Worm (Caenorhabditis elegans): ENCODE data around the gene ttbk-8.2.

ttbk-8.2 gene

DNA sequence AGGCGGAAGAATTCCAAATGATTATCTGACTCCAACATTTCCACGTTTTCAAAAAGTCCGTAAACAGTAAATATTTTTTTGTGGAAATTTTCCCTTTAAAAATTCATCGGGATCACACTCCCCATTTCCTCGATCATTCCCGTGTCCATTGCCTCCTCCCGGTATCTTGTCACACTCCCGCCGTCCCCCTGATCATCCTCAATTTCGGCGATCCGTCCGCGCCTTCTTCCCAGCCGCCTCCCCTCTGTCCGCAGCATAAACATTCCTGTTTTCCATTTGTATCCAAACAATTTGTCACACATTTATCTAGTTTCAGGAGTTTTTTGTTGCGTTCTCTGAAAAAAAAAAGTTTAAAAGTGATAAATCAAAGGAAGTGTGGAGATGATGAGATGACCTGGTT lies 38.8 kb upstream of the ttbk-8.2 start:
- TF ChIP-seq F13H6.1 (tag; optimal IDR thresholded peaks at IDR 0.05) (peak; percentile 2), elt-1 (tag; optimal IDR thresholded peaks at IDR 0.05) (no peak), gmeb-1 (tag; optimal IDR thresholded peaks at IDR 0.05) (peak; percentile 0), dmd-4 (tag; optimal IDR thresholded peaks at IDR 0.05) (no peak), egl-27 (tag; optimal IDR thresholded peaks at IDR 0.05) (no peak), ztf-1 (GFP tag; conservative IDR thresholded peaks at IDR 0.05) (no peak), unc-55 (GFP tag; optimal IDR thresholded peaks at IDR 0.05) (no peak)

ce11 chrIV:5593804-5594214 lies 37.9 kb upstream of the ttbk-8.2 start:
- TF ChIP-seq unc-55 (GFP tag; optimal IDR thresholded peaks at IDR 0.05) (peak; percentile 7), elt-1 (tag; optimal IDR thresholded peaks at IDR 0.05) (no peak), snpc-4 (tag; optimal IDR thresholded peaks at IDR 0.05) (no peak), F13H6.1 (tag; optimal IDR thresholded peaks at IDR 0.05) (peak; percentile 95), blmp-1 (tag; optimal IDR thresholded peaks at IDR 0.05; ENCODE audit: insufficient read depth) (peak; percentile 68), mdl-1 (tag; optimal IDR thresholded peaks at IDR 0.05) (peak in 1 of 2 experiments; percentile 60), nhr-129 (tag; optimal IDR thresholded peaks at IDR 0.05) (peak; percentile 96), nhr-21 (tag; optimal IDR thresholded peaks at IDR 0.05) (peak; percentile 19), lin-13 (GFP tag; optimal IDR thresholded peaks at IDR 0.05) (peak; percentile 61), lsy-2 (tag; optimal IDR thresholded peaks at IDR 0.05) (peak in 1 of 2 experiments; percentile 82), egl-27 (tag; optimal IDR thresholded peaks at IDR 0.05) (peak; percentile 74), R02D3.7 (tag; optimal IDR thresholded peaks at IDR 0.05) (no peak), fos-1 (tag; optimal IDR thresholded peaks at IDR 0.05) (peak; percentile 57), dmd-4 (tag; optimal IDR thresholded peaks at IDR 0.05) (no peak), gmeb-1 (tag; optimal IDR thresholded peaks at IDR 0.05) (no peak), crh-2 (tag; optimal IDR thresholded peaks at IDR 0.05) (peak; percentile 99), nhr-10 (tag; optimal IDR thresholded peaks at IDR 0.05) (no peak), lin-11 (tag; optimal IDR thresholded peaks at IDR 0.05) (no peak), peb-1 (tag; optimal IDR thresholded peaks at IDR 0.05) (no peak), ceh-82 (tag; optimal IDR thresholded peaks at IDR 0.05) (no peak), nhr-77 (tag; optimal IDR thresholded peaks at IDR 0.05) (no peak), sma-9 (GFP tag; optimal IDR thresholded peaks at IDR 0.05) (peak; percentile 92), sma-9 (tag; optimal IDR thresholded peaks at IDR 0.05) (no peak), C34F6.9 (tag; optimal IDR thresholded peaks at IDR 0.05) (peak; percentile 87), mab-5 (tag; optimal IDR thresholded peaks at IDR 0.05) (peak; percentile 46), lin-39 (tag; optimal IDR thresholded peaks at IDR 0.05) (no peak), ceh-16 (tag; optimal IDR thresholded peaks at IDR 0.05) (no peak), alr-1 (tag; optimal IDR thresholded peaks at IDR 0.05) (no peak), ama-1 (optimal IDR thresholded peaks at IDR 0.05) (no peak), unc-39 (tag; optimal IDR thresholded peaks at IDR 0.05) (no peak), nhr-12 (tag; optimal IDR thresholded peaks at IDR 0.05) (no peak), skn-1 (tag; optimal IDR thresholded peaks at IDR 0.05) (no peak), unc-62 (GFP tag; optimal IDR thresholded peaks at IDR 0.05) (peak; percentile 57), zag-1 (tag; optimal IDR thresholded peaks at IDR 0.05) (no peak), nhr-23 (tag; optimal IDR thresholded peaks at IDR 0.05) (no peak), mbf-1 (tag; optimal IDR thresholded peaks at IDR 0.05) (no peak), ZK546.5 (tag; optimal IDR thresholded peaks at IDR 0.05) (no peak), sem-4 (tag; optimal IDR thresholded peaks at IDR 0.05) (peak; percentile 30), ztf-4 (tag; optimal IDR thresholded peaks at IDR 0.05) (no peak), nhr-11 (tag; optimal IDR thresholded peaks at IDR 0.05) (no peak), nhr-237 (tag; optimal IDR thresholded peaks at IDR 0.05) (no peak), elt-3 (tag; optimal IDR thresholded peaks at IDR 0.05) (no peak), nhr-6 (tag; optimal IDR thresholded peaks at IDR 0.05) (peak; percentile 82), aly-2 (tag; optimal IDR thresholded peaks at IDR 0.05) (no peak), Y55F3AM.14 (GFP tag; optimal IDR thresholded peaks at IDR 0.05) (peak; percentile 65), nhr-25 (tag; optimal IDR thresholded peaks at IDR 0.05) (peak; percentile 72), ztf-11 (tag; optimal IDR thresholded peaks at IDR 0.05) (no peak), sma-3 (GFP tag; optimal IDR thresholded peaks at IDR 0.05) (peak; percentile 76), ztf-1 (GFP tag; conservative IDR thresholded peaks at IDR 0.05) (no peak)

Data from whole organism, L2 larva.